Worm (Caenorhabditis elegans) whole organism, mixed stage, embryonic: ENCODE results near the gene oat-1.

Experiments
- elt-3 ChIP-seq: fragments of 150-350 bp; optimal IDR thresholded peaks from 2 replicates; lab custom pipeline; 2014; ENCODE audit warnings: missing biosample characterization, missing genetic modification characterization
- flh-1 ChIP-seq: fragments of 200-800 bp; sonication (Bioruptor generic); optimal IDR thresholded peaks from 2 replicates; lab custom pipeline; 2018; ENCODE audit warnings: mild to moderate bottlenecking, missing genetic modification characterization, moderate library complexity, missing compliant biosample characterization
- hlh-1 ChIP-seq: fragments of 150-350 bp; optimal IDR thresholded peaks from 2 replicates; lab custom pipeline; 2014; ENCODE audit warnings: missing biosample characterization, missing genetic modification reagents, missing genetic modification characterization
- lin-13 ChIP-seq: fragments of 150-350 bp; optimal IDR thresholded peaks from 2 replicates; lab custom pipeline; 2014; ENCODE audit warnings: missing biosample characterization, missing genetic modification characterization
- lin-32 ChIP-seq: fragments of 200-800 bp; sonication (Bioruptor generic); optimal IDR thresholded peaks from 2 replicates; lab custom pipeline; 2018; ENCODE audit warnings: mild to moderate bottlenecking, missing genetic modification characterization, missing compliant biosample characterization
- mab-5 ChIP-seq: fragments of 150-350 bp; optimal IDR thresholded peaks from 2 replicates; lab custom pipeline; 2014; ENCODE audit warnings: missing biosample characterization, missing genetic modification characterization
- mep-1 ChIP-seq: fragments of 150-350 bp; optimal IDR thresholded peaks from 2 replicates; lab custom pipeline; 2017; ENCODE audit warnings: missing biosample characterization, missing genetic modification reagents, missing genetic modification characterization, inconsistent platforms
- mls-2 ChIP-seq: sonication (generic microtip); optimal IDR thresholded peaks from 2 replicates; lab custom pipeline; 2016; ENCODE audit warnings: mild to moderate bottlenecking, missing genetic modification characterization, moderate library complexity, missing compliant biosample characterization
- sem-2 ChIP-seq: fragments of 200-800 bp; sonication (Bioruptor generic); optimal IDR thresholded peaks from 2 replicates; lab custom pipeline; 2018; ENCODE audit warnings: mild to moderate bottlenecking, missing genetic modification characterization, missing compliant biosample characterization
- unc-62 ChIP-seq: fragments of 150-350 bp; optimal IDR thresholded peaks from 2 replicates; lab custom pipeline; 2014; ENCODE audit warnings: missing biosample characterization, missing genetic modification reagents, missing genetic modification characterization

oat-1 gene

ce11 chrIV:8420961-8421360 is 51.4 kb downstream of the oat-1 start, which contains the start of gene M116.5:
M116.5 (minus strand) TSS chrIV:8421061.
- TF ChIP-seq unc-62 (GFP tag; lab: Kevin White, UChicago) (no peak), sem-2 (no peak), mls-2 (tag; lab: Kevin White, UChicago) (no peak), lin-13 (tag; lab: Kevin White, UChicago) (no peak), hlh-1 (no peak), elt-3 (tag; lab: Kevin White, UChicago) (no peak), flh-1 (no peak), mep-1 (tag; lab: Kevin White, UChicago) (no peak), lin-32 (GFP tag; lab: Kevin White, UChicago) (no peak), mab-5 (tag; lab: Kevin White, UChicago) (no peak)
